Fruit fly (Drosophila melanogaster) whole organism, adult: ENCODE data around the gene CG7182.

Source experiments
- CG7045 ChIP-seq: fragments of 200-800 bp; sonication (Bioruptor generic); optimal IDR thresholded peaks from 2 replicates; lab custom pipeline; 2017; ENCODE audit warnings: missing biosample characterization, mild to moderate bottlenecking, missing genetic modification characterization
- Mnt ChIP-seq: fragments of 200-800 bp; sonication (Bioruptor generic); optimal IDR thresholded peaks from 2 replicates; lab custom pipeline; 2016; ENCODE audit warnings: missing biosample characterization, mild to moderate bottlenecking, missing genetic modification characterization
- cic ChIP-seq: fragments of 200-800 bp; sonication (Bioruptor generic); optimal IDR thresholded peaks from 2 replicates; lab custom pipeline; 2017; ENCODE audit warnings: missing biosample characterization, mild to moderate bottlenecking, missing genetic modification characterization, moderate library complexity
- kay ChIP-seq: fragments of 200-800 bp; sonication (Bioruptor generic); peaks from one replicate; lab custom pipeline; 2016; ENCODE audit warnings: missing biosample characterization, missing genetic modification characterization, borderline replicate concordance
- toe ChIP-seq: fragments of 200-800 bp; sonication (Bioruptor generic); optimal IDR thresholded peaks from 2 replicates; lab custom pipeline; 2016; ENCODE audit warnings: missing biosample characterization, missing genetic modification characterization

DNA sequence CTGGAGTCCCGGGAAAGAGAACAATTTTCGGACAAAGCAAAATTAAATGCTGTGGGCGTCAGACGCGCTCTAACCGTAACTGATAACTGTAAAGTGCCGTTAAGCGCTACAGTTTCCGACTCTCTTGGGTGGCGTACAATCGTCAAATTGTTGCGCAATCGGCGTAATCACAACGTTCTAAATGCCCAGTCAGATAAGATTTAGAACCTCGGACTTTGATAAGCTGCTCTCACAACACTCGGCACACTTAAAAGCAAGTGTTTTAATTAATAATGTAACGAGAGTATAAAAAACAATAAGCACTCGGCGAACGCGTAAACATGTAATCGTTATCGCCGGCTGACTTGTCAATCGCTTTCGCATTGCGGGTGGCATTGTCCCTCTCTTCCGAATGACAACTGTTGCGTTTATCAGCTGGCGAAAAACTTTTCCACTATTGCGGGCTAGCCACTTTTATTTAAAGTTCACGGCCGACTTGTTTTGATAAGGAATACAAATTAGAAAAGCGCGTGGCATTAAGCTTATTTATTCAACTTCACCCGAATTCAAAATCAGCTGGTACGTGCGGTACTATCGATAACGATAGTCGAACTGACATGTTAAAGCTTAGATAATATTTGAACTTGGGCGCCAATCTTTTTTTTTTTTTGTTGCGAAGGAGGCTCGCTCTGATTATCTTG is 12.7 kb upstream of the CG7182 start:
- TF ChIP-seq kay (GFP tag; lab: Kevin White, UChicago) (peak; percentile 99), CG7045 (GFP tag; lab: Kevin White, UChicago) (no peak), cic (GFP tag; lab: Kevin White, UChicago) (peak; percentile 99), toe (GFP tag; lab: Kevin White, UChicago) (no peak), Mnt (peak; percentile 32)
